Fruit fly (Drosophila melanogaster) S2 (cell line): Measurements from ENCODE around the gene CG6569.

Experiments
- CG8478 ChIP-seq: fragments of >200 bp; optimal IDR thresholded peaks from 2 replicates; lab custom pipeline; 2018
- CTCF ChIP-seq, 2 experiments: fragments of >200 bp; optimal IDR thresholded peaks; 2 replicates each; lab custom pipeline; 2018

- TF ChIP-seq CG8478 (lab: Kevin White, UChicago), result no peak
- no peak for TF ChIP-seq CTCF (optimal IDR thresholded peaks at IDR 0.05; lab: Kevin White, UChicago)
These were observed 9.9 kb upstream of the CG6569 start, which contains the start of gene P5CDh2 for dm6 chr3R:21877636-21878035.
